Worm (Caenorhabditis elegans): ENCODE data around the gene C16C8.8.

DNA sequence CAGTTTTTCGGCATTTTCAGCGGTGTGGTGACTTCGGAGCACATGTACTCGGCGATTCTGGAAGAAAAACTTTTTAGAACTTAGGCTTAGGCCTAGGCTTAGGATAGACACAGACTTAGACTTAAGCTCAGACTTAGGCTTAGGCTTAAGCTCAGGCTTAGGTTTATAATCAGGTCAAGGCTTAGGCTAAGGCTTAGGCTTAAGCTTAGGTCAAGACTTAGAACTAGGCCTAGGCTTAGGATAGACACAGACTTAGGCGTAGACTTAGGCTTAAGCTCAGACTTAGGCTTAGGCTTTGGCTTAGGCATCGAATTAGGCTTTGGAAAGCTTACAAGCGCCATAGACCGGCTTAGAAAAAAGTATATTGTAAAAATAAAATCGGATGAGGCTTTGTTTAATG lies 15.1 kb upstream of the C16C8.8 start:
- TF ChIP-seq Y55F3AM.14 (GFP tag; optimal IDR thresholded peaks at IDR 0.05) (no peak), mdl-1 (tag; optimal IDR thresholded peaks at IDR 0.05) (no peak), egl-27 (tag; optimal IDR thresholded peaks at IDR 0.05) (no peak), nhr-6 (tag; optimal IDR thresholded peaks at IDR 0.05) (no peak), ama-1 (optimal IDR thresholded peaks at IDR 0.05) (no peak), fos-1 (tag; optimal IDR thresholded peaks at IDR 0.05) (no peak), nhr-77 (tag; optimal IDR thresholded peaks at IDR 0.05) (no peak), elt-1 (tag; optimal IDR thresholded peaks at IDR 0.05) (no peak), ceh-16 (tag; optimal IDR thresholded peaks at IDR 0.05) (no peak)

Data from whole organism, L2 larva.